Worm (Caenorhabditis elegans): Measurements from ENCODE around the gene famh-136.
A peak's percentile ranks its signal among the peaks of the same experiment; 100 is the strongest.

famh-136 gene

ce11 chrIII:8937571-8937970 is 50.0 kb downstream of the famh-136 start (continued):
- TF ChIP-seq F10E7.11 (tag; optimal IDR thresholded peaks at IDR 0.05) (peak; percentile 24), lir-1 (GFP tag; conservative IDR thresholded peaks at IDR 0.05) (0 out of 2 replicates have a peak, but pooled peaks have one; percentile 58), bed-1 (GFP tag; IDR thresholded peaks at IDR 0.05) (0 out of 2 replicates have a peak, but pooled peaks have one; percentile 73), him-1 (tag; optimal IDR thresholded peaks at IDR 0.05) (peak; percentile 97), let-526 (GFP tag; IDR thresholded peaks at IDR 0.05) (peak; percentile 68; the same call in 1 of the 2 replicates), zfh-2 (GFP tag; conservative IDR thresholded peaks at IDR 0.05) (no peak), F39B2.1 (GFP tag; IDR thresholded peaks at IDR 0.05) (no peak), attf-3 (GFP tag; conservative IDR thresholded peaks at IDR 0.05) (no peak), hlh-12 (tag; optimal IDR thresholded peaks at IDR 0.05) (no peak), ceh-40 (GFP tag; IDR thresholded peaks at IDR 0.05) (no peak), egl-44 (GFP tag; IDR thresholded peaks at IDR 0.05) (0 out of 2 replicates have a peak, but pooled peaks have one; percentile 37), snpc-1.3 (tag; optimal IDR thresholded peaks at IDR 0.05; ENCODE audit: insufficient read depth) (peak; percentile 72), fkh-3 (tag; optimal IDR thresholded peaks at IDR 0.05) (peak; percentile 66), zim-3 (tag; optimal IDR thresholded peaks at IDR 0.05) (peak; percentile 71), mxl-1 (tag; optimal IDR thresholded peaks at IDR 0.05) (peak; percentile 67), rec-8 (tag; optimal IDR thresholded peaks at IDR 0.05) (peak; percentile 63 to 87), cebp-1 (GFP tag; IDR thresholded peaks at IDR 0.05) (0 out of 2 replicates have a peak, but pooled peaks have one; percentile 47), cebp-1 (tag; optimal IDR thresholded peaks at IDR 0.05) (no peak), pbrm-1 (GFP tag; IDR thresholded peaks at IDR 0.05) (peak; percentile 76; the same call in 1 of the 2 replicates), rcor-1 (GFP tag; IDR thresholded peaks at IDR 0.05) (peak; percentile 67; the same call in 1 of the 2 replicates), hmg-1.2 (GFP tag; IDR thresholded peaks at IDR 0.05) (peak; percentile 70), nfya-1 (tag; optimal IDR thresholded peaks at IDR 0.05; ENCODE audit: borderline replicate concordance, insufficient read depth) (no peak), hrde-1 (tag; optimal IDR thresholded peaks at IDR 0.05; ENCODE audit: borderline replicate concordance) (peak; percentile 66), bed-2 (GFP tag; IDR thresholded peaks at IDR 0.05) (no peak), lag-1 (GFP tag; IDR thresholded peaks at IDR 0.05) (no peak), mes-4 (tag; optimal IDR thresholded peaks at IDR 0.05) (peak; percentile 38), F52B5.7 (tag; optimal IDR thresholded peaks at IDR 0.05) (no peak), ZK185.1 (tag; optimal IDR thresholded peaks at IDR 0.05; ENCODE audit: poor library complexity, severe bottlenecking) (peak; percentile 81), ztf-25 (GFP tag; IDR thresholded peaks at IDR 0.05) (peak; percentile 84; the same call in 1 of the 2 replicates), Y79H2A.3 (GFP tag; conservative IDR thresholded peaks at IDR 0.05) (0 out of 2 replicates have a peak, but pooled peaks have one; percentile 55), akir-1 (GFP tag; optimal IDR thresholded peaks at IDR 0.05) (peak; percentile 68), nhr-90 (tag; optimal IDR thresholded peaks at IDR 0.05) (peak; percentile 89), sptf-2 (GFP tag; optimal IDR thresholded peaks at IDR 0.05) (peak; percentile 78), madf-8 (GFP tag; conservative IDR thresholded peaks at IDR 0.05) (0 out of 2 replicates have a peak, but pooled peaks have one; percentile 24), repo-1 (tag; optimal IDR thresholded peaks at IDR 0.05) (no peak), F49E8.2 (tag; optimal IDR thresholded peaks at IDR 0.05; ENCODE audit: insufficient read depth) (peak; percentile 58), nhr-27 (tag; optimal IDR thresholded peaks at IDR 0.05) (peak; percentile 27), nhr-179 (tag; optimal IDR thresholded peaks at IDR 0.05) (peak; percentile 33), nfyb-1 (GFP tag; IDR thresholded peaks at IDR 0.05) (no peak), aptf-2 (GFP tag; conservative IDR thresholded peaks at IDR 0.05) (0 out of 2 replicates have a peak, but pooled peaks have one; percentile 32), rpc-1 (optimal IDR thresholded peaks at IDR 0.05) (peak; percentile 86), rpc-1 (tag; optimal IDR thresholded peaks at IDR 0.05) (peak; percentile 93), hmg-20 (GFP tag; IDR thresholded peaks at IDR 0.05) (peak; percentile 50; the same call in 1 of the 2 replicates), ceh-58 (GFP tag; IDR thresholded peaks at IDR 0.05) (no peak), efl-1 (GFP tag; optimal IDR thresholded peaks at IDR 0.05) (peak; percentile 39), C06A6.2 (GFP tag; conservative IDR thresholded peaks at IDR 0.05) (no peak), Y56A3A.18 (GFP tag; IDR thresholded peaks at IDR 0.05) (0 out of 2 replicates have a peak, but pooled peaks have one; percentile 43)

Measured in whole organism, young adult.